Worm (Caenorhabditis elegans) whole organism, midembryonic: ENCODE measurements around the gene zmp-2.
A peak's percentile ranks its signal among the peaks of the same experiment; 100 is the strongest.

ENCODE experiments used
- T22C8.4 ChIP-seq: fragments of 200-800 bp; sonication (Bioruptor generic); IDR thresholded peaks from 2 replicates; pipeline ENCODE4 v1.3.6; 2022; ENCODE audit warnings: missing genetic modification characterization, missing compliant biosample characterization
- cog-1 ChIP-seq: sonication (generic microtip); optimal IDR thresholded peaks from 2 replicates; lab custom pipeline; 2016; ENCODE audit warnings: missing genetic modification characterization, missing compliant biosample characterization
- flt-1 ChIP-seq: fragments of 200-800 bp; sonication (Bioruptor generic); IDR thresholded peaks from 2 replicates; pipeline ENCODE4 v1.3.6; 2022; ENCODE audit warnings: missing genetic modification characterization, missing compliant biosample characterization
- klf-2 ChIP-seq: fragments of 200-800 bp; sonication (Bioruptor generic); conservative IDR thresholded peaks from 2 replicates; pipeline ENCODE4 v1.3.6; 2022; ENCODE audit warnings: missing genetic modification reagents, missing genetic modification characterization, missing compliant biosample characterization
- med-1 ChIP-seq: sonication (generic microtip); optimal IDR thresholded peaks from 2 replicates; lab custom pipeline; 2017; ENCODE audit warnings: missing genetic modification characterization, mild to moderate bottlenecking, missing compliant biosample characterization, antibody characterized with exemption, missing genetic modification reagents; ENCODE audit not compliant: insufficient read depth
- ref-1 ChIP-seq: fragments of 200-800 bp; sonication (Bioruptor generic); conservative IDR thresholded peaks from 2 replicates; pipeline ENCODE4 v1.3.6; 2022; ENCODE audit warnings: missing genetic modification reagents, missing genetic modification characterization, missing compliant biosample characterization
- tab-1 ChIP-seq: fragments of 200-800 bp; sonication (Bioruptor generic); IDR thresholded peaks from 2 replicates; pipeline ENCODE4 v1.3.6; 2022; ENCODE audit warnings: missing genetic modification characterization, missing compliant biosample characterization
- ztf-23 ChIP-seq: fragments of 200-800 bp; sonication (Bioruptor generic); IDR thresholded peaks from 2 replicates; pipeline ENCODE4 v1.3.6; 2022; ENCODE audit warnings: missing genetic modification reagents, missing genetic modification characterization, missing compliant biosample characterization

- no peak for TF ChIP-seq med-1
- TF ChIP-seq klf-2 (GFP tag; lab: Robert Waterston, UW): no peak
- 0 out of 2 replicates have a peak, but pooled peaks have one; percentile 13 for TF ChIP-seq flt-1 (GFP tag; lab: Robert Waterston, UW)
- no peak for TF ChIP-seq ref-1 (GFP tag; lab: Robert Waterston, UW)
- TF ChIP-seq cog-1: no peak
- no peak for TF ChIP-seq tab-1
- no peak for TF ChIP-seq T22C8.4 (GFP tag; lab: Robert Waterston, UW)
- TF ChIP-seq ztf-23 (GFP tag; lab: Robert Waterston, UW): no peak
Measured at ce11 chrIII:2678017-2678416, 41.8 kb downstream of the zmp-2 start.
